Fruit fly (Drosophila melanogaster) whole organism, embryonic: Measurements from ENCODE around the gene CG15023.

ENCODE experiments used
- Adf1 ChIP-seq: fragments of 200-800 bp; sonication (Bioruptor generic); IDR thresholded peaks from 2 replicates; pipeline ENCODE4 v1.3.6; 2022; ENCODE audit warnings: missing biosample characterization, missing genetic modification characterization
- Blimp-1 ChIP-seq: fragments of 200-800 bp; sonication (Bioruptor generic); optimal IDR thresholded peaks from 3 replicates; lab custom pipeline; 2018; ENCODE audit warnings: missing biosample characterization, missing genetic modification characterization, mild to moderate bottlenecking, moderate library complexity, missing genetic modification reagents
- CG11456 ChIP-seq: fragments of 200-800 bp; sonication (Bioruptor generic); IDR thresholded peaks from 3 replicates; pipeline ENCODE4 v1.3.6; 2022; ENCODE audit warnings: missing biosample characterization, missing genetic modification characterization
- CG11695 ChIP-seq: fragments of 200-800 bp; sonication (Bioruptor generic); IDR thresholded peaks from 3 replicates; pipeline ENCODE4 v1.3.6; 2022; ENCODE audit warnings: missing biosample characterization, missing genetic modification characterization
- CG12155 ChIP-seq: fragments of 200-800 bp; sonication (Bioruptor generic); optimal IDR thresholded peaks from 3 replicates; lab custom pipeline; 2016; ENCODE audit warnings: missing biosample characterization, missing genetic modification characterization
- CG12769 ChIP-seq: fragments of 200-800 bp; sonication (Bioruptor generic); optimal IDR thresholded peaks from 2 replicates; lab custom pipeline; 2019; ENCODE audit warnings: missing biosample characterization, mild to moderate bottlenecking, missing genetic modification characterization, moderate library complexity
- CG14667 ChIP-seq: fragments of 200-800 bp; sonication (Bioruptor generic); IDR thresholded peaks from 2 replicates; pipeline ENCODE4 v1.3.6; 2022; ENCODE audit warnings: missing biosample characterization, missing genetic modification characterization
- CG15073 ChIP-seq: fragments of 200-800 bp; sonication (Bioruptor generic); optimal IDR thresholded peaks from 2 replicates; lab custom pipeline; 2016; ENCODE audit warnings: missing biosample characterization, missing genetic modification characterization
- CG32772 ChIP-seq: fragments of 200-800 bp; sonication (Bioruptor generic); IDR thresholded peaks from 2 replicates; pipeline ENCODE4 v1.3.6; 2022; ENCODE audit warnings: missing biosample characterization, missing genetic modification characterization
- CG3838 ChIP-seq: fragments of 200-800 bp; sonication (Bioruptor generic); optimal IDR thresholded peaks from 3 replicates; lab custom pipeline; 2016; ENCODE audit warnings: missing biosample characterization, missing genetic modification characterization
- CG7987 ChIP-seq: fragments of 200-800 bp; sonication (Bioruptor generic); optimal IDR thresholded peaks from 2 replicates; lab custom pipeline; 2018; ENCODE audit warnings: missing biosample characterization, mild to moderate bottlenecking, missing genetic modification characterization, moderate library complexity
- CG9437 ChIP-seq: fragments of 200-800 bp; sonication (Bioruptor generic); optimal IDR thresholded peaks from 2 replicates; lab custom pipeline; 2018; ENCODE audit warnings: missing biosample characterization, mild to moderate bottlenecking, missing genetic modification characterization
- CG9876 ChIP-seq: fragments of 200-800 bp; sonication (Bioruptor generic); optimal IDR thresholded peaks from 2 replicates; lab custom pipeline; 2016; ENCODE audit warnings: missing biosample characterization, missing genetic modification characterization
- CTCF ChIP-seq: fragments of 200-800 bp; sonication (Bioruptor generic); optimal IDR thresholded peaks from 2 replicates; lab custom pipeline; 2017; ENCODE audit warnings: missing biosample characterization, mild to moderate bottlenecking, missing genetic modification characterization, moderate library complexity
- Dip3 ChIP-seq: fragments of 200-800 bp; sonication (Bioruptor generic); optimal IDR thresholded peaks from 3 replicates; lab custom pipeline; 2016; ENCODE audit warnings: missing biosample characterization, missing genetic modification characterization
- Gug ChIP-seq: fragments of 200-800 bp; sonication (Bioruptor generic); IDR thresholded peaks from 4 replicates; pipeline ENCODE4 v1.3.6; 2022; ENCODE audit warnings: missing biosample characterization, missing genetic modification characterization
- HLH3B ChIP-seq: fragments of 200-800 bp; sonication (Bioruptor generic); IDR thresholded peaks from 2 replicates; pipeline ENCODE4 v1.3.6; 2022; ENCODE audit warnings: missing biosample characterization, missing genetic modification characterization
- Jarid2 ChIP-seq: fragments of 200-800 bp; sonication (Bioruptor generic); optimal IDR thresholded peaks from 3 replicates; lab custom pipeline; 2017; ENCODE audit warnings: mild to moderate bottlenecking, missing biosample characterization, missing genetic modification reagents, missing genetic modification characterization
- Mad ChIP-seq: fragments of 200-800 bp; sonication (Bioruptor generic); optimal IDR thresholded peaks from 2 replicates; lab custom pipeline; 2016; ENCODE audit warnings: missing biosample characterization, missing genetic modification characterization
- amos ChIP-seq: fragments of 200-800 bp; sonication (Bioruptor generic); IDR thresholded peaks from 2 replicates; pipeline ENCODE4 v1.3.6; 2022; ENCODE audit warnings: missing biosample characterization, missing genetic modification characterization; ENCODE audit not compliant: partially characterized antibody
- aop ChIP-seq: fragments of 200-800 bp; sonication (Bioruptor generic); IDR thresholded peaks from 2 replicates; pipeline ENCODE4 v1.3.6; 2022; ENCODE audit warnings: missing biosample characterization, missing genetic modification characterization
- bowl ChIP-seq: fragments of 200-800 bp; sonication (Bioruptor generic); IDR thresholded peaks from 2 replicates; pipeline ENCODE4 v1.3.6; 2022; ENCODE audit warnings: missing biosample characterization, missing genetic modification characterization
- btn ChIP-seq: fragments of 200-800 bp; sonication (Bioruptor generic); optimal IDR thresholded peaks from 2 replicates; lab custom pipeline; 2016; ENCODE audit warnings: missing biosample characterization, missing genetic modification characterization
- cg ChIP-seq: fragments of 200-800 bp; sonication (Bioruptor generic); optimal IDR thresholded peaks from 3 replicates; lab custom pipeline; 2019; ENCODE audit warnings: missing biosample characterization, mild to moderate bottlenecking, missing genetic modification characterization, moderate library complexity
- chif ChIP-seq, 2 experiments: fragments of 200-800 bp; sonication (Bioruptor generic); optimal IDR thresholded peaks; 3 replicates each; lab custom pipeline; 2016; ENCODE audit warnings: missing biosample characterization in 2 of 2, missing genetic modification characterization in 2 of 2
- dm ChIP-seq: fragments of 200-800 bp; sonication (Bioruptor generic); optimal IDR thresholded peaks from 3 replicates; lab custom pipeline; 2016; ENCODE audit warnings: missing biosample characterization, missing genetic modification characterization
- en ChIP-seq: fragments of 200-800 bp; sonication (Bioruptor generic); optimal IDR thresholded peaks from 2 replicates; lab custom pipeline; 2016; ENCODE audit warnings: missing biosample characterization, missing genetic modification characterization
- eyg ChIP-seq: fragments of 200-800 bp; sonication (Bioruptor generic); optimal IDR thresholded peaks from 3 replicates; lab custom pipeline; 2016; ENCODE audit warnings: missing biosample characterization, missing genetic modification characterization
- fd64A ChIP-seq: fragments of 200-800 bp; sonication (Bioruptor generic); optimal IDR thresholded peaks from 3 replicates; lab custom pipeline; 2018; ENCODE audit warnings: missing biosample characterization, mild to moderate bottlenecking, missing genetic modification characterization
- fd96Cb ChIP-seq: fragments of 200-800 bp; sonication (Bioruptor generic); optimal IDR thresholded peaks from 2 replicates; lab custom pipeline; 2018; ENCODE audit warnings: missing biosample characterization, mild to moderate bottlenecking, missing genetic modification characterization, moderate library complexity
- fu2 ChIP-seq: fragments of 200-800 bp; sonication (Bioruptor generic); optimal IDR thresholded peaks from 2 replicates; lab custom pipeline; 2016; ENCODE audit warnings: missing biosample characterization, missing genetic modification characterization
- gcm ChIP-seq: fragments of 200-800 bp; sonication (Bioruptor generic); optimal IDR thresholded peaks from 2 replicates; lab custom pipeline; 2019; ENCODE audit warnings: missing biosample characterization, mild to moderate bottlenecking, missing genetic modification characterization, moderate library complexity
- her ChIP-seq: fragments of 200-800 bp; sonication (Bioruptor generic); optimal IDR thresholded peaks from 2 replicates; lab custom pipeline; 2016; ENCODE audit warnings: missing biosample characterization, missing genetic modification characterization
- inv ChIP-seq: fragments of 200-800 bp; sonication (Bioruptor generic); IDR thresholded peaks from 2 replicates; pipeline ENCODE4 v1.3.6; 2022; ENCODE audit warnings: missing biosample characterization, missing genetic modification characterization; ENCODE audit not compliant: partially characterized antibody
- lbe ChIP-seq: fragments of 200-800 bp; sonication (Bioruptor generic); optimal IDR thresholded peaks from 2 replicates; lab custom pipeline; 2016; ENCODE audit warnings: missing biosample characterization, mild to moderate bottlenecking, missing genetic modification characterization
- onecut ChIP-seq: fragments of 200-800 bp; sonication (Bioruptor generic); IDR thresholded peaks from 2 replicates; pipeline ENCODE4 v1.3.6; 2022; ENCODE audit warnings: missing biosample characterization, missing genetic modification characterization
- otp ChIP-seq: fragments of 200-800 bp; sonication (Bioruptor generic); IDR thresholded peaks from 3 replicates; pipeline ENCODE4, ENCODE4 v1.3.6; 2022; ENCODE audit warnings: missing biosample characterization, missing genetic modification characterization
- p53 ChIP-seq: fragments of 200-800 bp; sonication (Bioruptor generic); optimal IDR thresholded peaks from 2 replicates; lab custom pipeline; 2016; ENCODE audit warnings: missing biosample characterization, missing genetic modification characterization
- pnt ChIP-seq: fragments of 200-800 bp; sonication (Bioruptor generic); optimal IDR thresholded peaks from 3 replicates; lab custom pipeline; 2016; ENCODE audit warnings: missing biosample characterization, missing genetic modification characterization
- ranshi ChIP-seq: fragments of 200-800 bp; sonication (Bioruptor generic); IDR thresholded peaks from 2 replicates; pipeline ENCODE4 v1.3.6; 2022; ENCODE audit warnings: missing biosample characterization, missing genetic modification characterization
- row ChIP-seq: fragments of 200-800 bp; sonication (Bioruptor generic); IDR thresholded peaks from 3 replicates; pipeline ENCODE4 v1.3.6; 2022; ENCODE audit warnings: missing biosample characterization, missing genetic modification characterization
- scrt ChIP-seq: fragments of 200-800 bp; sonication (Bioruptor generic); optimal IDR thresholded peaks from 2 replicates; lab custom pipeline; 2018; ENCODE audit warnings: missing biosample characterization, mild to moderate bottlenecking, missing genetic modification characterization, moderate library complexity
- slou ChIP-seq: fragments of 200-800 bp; sonication (Bioruptor generic); optimal IDR thresholded peaks from 3 replicates; lab custom pipeline; 2016; ENCODE audit warnings: missing biosample characterization, missing genetic modification characterization
- sna ChIP-seq: fragments of 200-800 bp; sonication (Bioruptor generic); IDR thresholded peaks from 2 replicates; pipeline ENCODE4 v1.3.6; 2022; ENCODE audit warnings: missing biosample characterization, missing genetic modification characterization; ENCODE audit not compliant: partially characterized antibody
- stwl ChIP-seq: fragments of 200-800 bp; sonication (Bioruptor generic); optimal IDR thresholded peaks from 3 replicates; lab custom pipeline; 2018; ENCODE audit warnings: missing biosample characterization, mild to moderate bottlenecking, missing genetic modification characterization, moderate library complexity
- tna ChIP-seq: fragments of 200-800 bp; sonication (Bioruptor generic); IDR thresholded peaks from 2 replicates; pipeline ENCODE4 v1.3.6; 2022; ENCODE audit warnings: missing biosample characterization, missing genetic modification characterization; ENCODE audit not compliant: partially characterized antibody
- trh ChIP-seq: fragments of 200-800 bp; sonication (Bioruptor generic); optimal IDR thresholded peaks from 2 replicates; lab custom pipeline; 2016; ENCODE audit warnings: missing biosample characterization, missing genetic modification characterization
- tup ChIP-seq: fragments of 200-800 bp; sonication (Bioruptor generic); optimal IDR thresholded peaks from 2 replicates; lab custom pipeline; 2016; ENCODE audit warnings: missing biosample characterization, mild to moderate bottlenecking, missing genetic modification characterization, moderate library complexity
- yki ChIP-seq: fragments of >200 bp; optimal IDR thresholded peaks from 3 replicates; lab custom pipeline; 2018
- zen ChIP-seq: fragments of 200-800 bp; sonication (Bioruptor generic); optimal IDR thresholded peaks from 3 replicates; lab custom pipeline; 2018; ENCODE audit warnings: missing biosample characterization, mild to moderate bottlenecking, missing genetic modification characterization, moderate library complexity
- zf30C ChIP-seq: fragments of 200-800 bp; sonication (Bioruptor generic); optimal IDR thresholded peaks from 3 replicates; lab custom pipeline; 2018; ENCODE audit warnings: missing biosample characterization, mild to moderate bottlenecking, missing genetic modification characterization

The CG15023 gene

DNA sequence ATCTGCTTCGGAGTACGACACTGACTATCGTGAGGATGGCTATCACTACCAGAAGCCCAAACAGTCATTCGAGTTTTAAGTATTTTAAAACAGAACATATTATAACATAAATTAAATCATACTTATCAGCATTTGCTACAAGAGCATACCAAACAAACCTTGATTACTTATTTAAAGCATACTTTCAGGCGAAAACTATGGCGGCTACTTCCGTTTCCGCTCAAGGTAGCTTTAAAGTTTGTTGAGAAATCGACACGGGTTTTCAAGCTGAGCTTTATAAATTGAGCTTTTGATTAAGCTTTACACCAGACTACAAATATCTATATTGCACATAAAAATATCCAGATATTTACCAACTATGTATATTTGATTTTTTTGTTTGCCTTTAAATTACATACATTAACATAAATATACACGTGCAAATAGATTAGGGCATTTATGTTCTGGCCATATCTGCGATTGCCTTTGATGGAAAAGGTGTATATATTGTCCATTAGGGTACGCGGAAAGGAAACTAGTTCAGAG lies 13.7 kb upstream of the CG15023 start (continued):
- TF ChIP-seq aop (no peak), trh (peak; percentile 73), scrt (GFP tag; lab: Kevin White, UChicago) (peak; percentile 91), otp (peak; percentile 84; the same call in 2 of the 3 replicates), Dip3 (GFP tag; lab: Kevin White, UChicago) (peak; percentile 42), yki (no peak), btn (GFP tag; lab: Kevin White, UChicago) (peak; percentile 48), sna (GFP tag; lab: Robert Waterston, UW) (no peak), tup (GFP tag; lab: Kevin White, UChicago) (peak; percentile 34), onecut (peak; percentile 79), HLH3B (GFP tag; lab: Robert Waterston, UW) (peak; percentile 40; the same call in 1 of the 2 replicates), eyg (GFP tag; lab: Kevin White, UChicago) (peak; percentile 72), CG15073 (GFP tag; lab: Kevin White, UChicago) (no peak), fu2 (GFP tag; lab: Kevin White, UChicago) (no peak), lbe (GFP tag; lab: Kevin White, UChicago) (no peak), inv (no peak), tna (GFP tag; lab: Robert Waterston, UW) (no peak), CG7987 (GFP tag; lab: Kevin White, UChicago) (peak; percentile 98), bowl (GFP tag; lab: Robert Waterston, UW) (peak; percentile 42; the same call in 1 of the 2 replicates), CG9876 (peak; percentile 40), CG11695 (GFP tag; lab: Robert Waterston, UW) (0 out of 3 replicates have a peak, but pooled peaks have one; percentile 44), zen (no peak), slou (GFP tag; lab: Kevin White, UChicago) (peak; percentile 34), ranshi (GFP tag; lab: Robert Waterston, UW) (peak; percentile 71; the same call in 1 of the 2 replicates), Jarid2 (GFP tag; lab: Kevin White, UChicago) (peak; percentile 68), chif (GFP tag; optimal IDR thresholded peaks at IDR 0.05; lab: Kevin White, UChicago) (peak; percentile 27 to 64), her (GFP tag; lab: Kevin White, UChicago) (peak; percentile 37), pnt (GFP tag; lab: Kevin White, UChicago) (no peak), gcm (no peak), dm (GFP tag; lab: Kevin White, UChicago) (peak; percentile 52), CG12155 (GFP tag; lab: Kevin White, UChicago) (peak; percentile 33), p53 (GFP tag; lab: Kevin White, UChicago) (peak; percentile 32), fd64A (GFP tag; lab: Kevin White, UChicago) (peak; percentile 90), row (GFP tag; lab: Robert Waterston, UW) (0 out of 3 replicates have a peak, but pooled peaks have one; percentile 6), CG3838 (GFP tag; lab: Kevin White, UChicago) (peak; percentile 56), stwl (tag; lab: Kevin White, UChicago) (peak; percentile 27), Mad (GFP tag; lab: Kevin White, UChicago) (peak; percentile 67), Adf1 (GFP tag; lab: Robert Waterston, UW) (no peak), cg (GFP tag; lab: Kevin White, UChicago) (no peak), CG32772 (GFP tag; lab: Robert Waterston, UW) (0 out of 2 replicates have a peak, but pooled peaks have one; percentile 11), zf30C (GFP tag; lab: Kevin White, UChicago) (peak; percentile 30), Gug (GFP tag; lab: Robert Waterston, UW) (no peak), CG14667 (GFP tag; lab: Robert Waterston, UW) (no peak), Blimp-1 (peak; percentile 73), CG12769 (peak; percentile 55), amos (no peak), CTCF (GFP tag; lab: Kevin White, UChicago) (peak; percentile 69), CG9437 (GFP tag; lab: Kevin White, UChicago) (peak; percentile 72), fd96Cb (tag; lab: Kevin White, UChicago) (peak; percentile 14), CG11456 (GFP tag; lab: Robert Waterston, UW) (peak; percentile 59; the same call in 1 of the 3 replicates), en (GFP tag; lab: Kevin White, UChicago) (peak; percentile 45)
